ENCODE assay signal across 3 fruit fly cellular contexts in the genomic region with DNA sequence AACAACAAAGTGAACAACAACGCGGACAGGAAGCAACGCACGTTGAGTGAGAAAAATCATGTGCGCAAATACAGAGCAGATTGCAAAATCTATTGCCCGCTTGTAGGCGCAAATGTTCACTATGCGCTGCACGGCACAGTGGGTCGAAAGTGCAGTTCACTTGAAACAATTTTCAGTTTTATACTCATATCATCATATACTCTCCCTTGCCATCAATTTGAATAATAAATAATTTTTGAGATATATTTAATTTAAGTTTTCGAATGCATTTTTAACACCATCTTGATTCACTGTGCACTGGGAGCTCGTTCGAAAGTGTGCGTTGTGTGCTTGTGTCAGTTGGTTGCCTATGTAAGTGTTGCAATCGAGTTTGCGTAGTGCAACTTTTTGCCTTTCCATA.
A peak's percentile ranks its signal among the peaks of the same experiment; 100 is the strongest.
TF ChIP-seq lines count a peak whose summit lies in the region.

No protein-coding gene starts in this region.

TF ChIP-seq in whole organism, embryonic, 481 proteins besides CTCF, POLR2A, EP300 and RAD21 (continued from another document and continues in another):
- TF ChIP-seq lbe (GFP tag; optimal IDR thresholded peaks at IDR 0.05; lab: Kevin White, UChicago) = no peak
- TF ChIP-seq CG3281 (GFP tag; optimal IDR thresholded peaks at IDR 0.05; lab: Kevin White, UChicago) = no peak
- TF ChIP-seq CG16813 (GFP tag; IDR thresholded peaks at IDR 0.05; lab: Robert Waterston, UW; ENCODE audit: partially characterized antibody) = peak; percentile 44; the same call in 1 of the 3 replicates
- no peak for TF ChIP-seq mirr (GFP tag; optimal IDR thresholded peaks at IDR 0.05; lab: Kevin White, UChicago)
- TF ChIP-seq pan (optimal IDR thresholded peaks at IDR 0.05; lab: Kevin White, UChicago) = no peak
- peak in 1 of 2 experiments; percentile 74 for TF ChIP-seq pan (GFP tag; optimal IDR thresholded peaks at IDR 0.05 in 1 of 2, IDR thresholded peaks at IDR 0.05 in 1 of 2)
- TF ChIP-seq lilli (GFP tag; optimal IDR thresholded peaks at IDR 0.05; lab: Kevin White, UChicago) = peak; percentile 69
- TF ChIP-seq CG10366 (GFP tag; IDR thresholded peaks at IDR 0.05; lab: Robert Waterston, UW) = peak; percentile 88
- TF ChIP-seq usp (GFP tag; optimal IDR thresholded peaks at IDR 0.05; lab: Kevin White, UChicago) = no peak
- TF ChIP-seq CG18262 (tag; optimal IDR thresholded peaks at IDR 0.05; lab: Kevin White, UChicago) = peak; percentile 70
- TF ChIP-seq CG42726 (GFP tag; IDR thresholded peaks at IDR 0.05; lab: Robert Waterston, UW; ENCODE audit: partially characterized antibody) = no peak
- peak; percentile 58 for TF ChIP-seq oc (tag; optimal IDR thresholded peaks at IDR 0.05; lab: Kevin White, UChicago)
- peak; percentile 31; the same call in 1 of the 2 replicates for TF ChIP-seq CG11085 (GFP tag; IDR thresholded peaks at IDR 0.05; lab: Robert Waterston, UW)
- TF ChIP-seq sqz (GFP tag; optimal IDR thresholded peaks at IDR 0.05; lab: Kevin White, UChicago) = no peak
- TF ChIP-seq crc (GFP tag; optimal IDR thresholded peaks at IDR 0.05; lab: Kevin White, UChicago) = no peak
- TF ChIP-seq Dip2 (GFP tag; IDR thresholded peaks at IDR 0.05; lab: Robert Waterston, UW) = no peak
- no peak for TF ChIP-seq Trl (optimal IDR thresholded peaks at IDR 0.05; lab: Kevin White, UChicago)
- TF ChIP-seq Trl (GFP tag; optimal IDR thresholded peaks at IDR 0.05; lab: Kevin White, UChicago) = peak; percentile 5
- no peak for TF ChIP-seq CG1832 (GFP tag; optimal IDR thresholded peaks at IDR 0.05; lab: Kevin White, UChicago)
- peak; percentile 52 for TF ChIP-seq lab (GFP tag; optimal IDR thresholded peaks at IDR 0.05; lab: Kevin White, UChicago)
- peak; percentile 5 for TF ChIP-seq bab2 (GFP tag; optimal IDR thresholded peaks at IDR 0.05; lab: Kevin White, UChicago)
- no peak for TF ChIP-seq CG13624 (GFP tag; optimal IDR thresholded peaks at IDR 0.05; lab: Kevin White, UChicago)
- peak; percentile 44; the same call in 3 of the 4 replicates for TF ChIP-seq Gug (GFP tag; IDR thresholded peaks at IDR 0.05; lab: Robert Waterston, UW)
- TF ChIP-seq CG4820 (GFP tag; optimal IDR thresholded peaks at IDR 0.05; lab: Kevin White, UChicago) = peak; percentile 71
- TF ChIP-seq wdn (GFP tag; IDR thresholded peaks at IDR 0.05; lab: Robert Waterston, UW) = peak; percentile 54; the same call in 1 of the 2 replicates
- TF ChIP-seq CG12659 (GFP tag; optimal IDR thresholded peaks at IDR 0.05; lab: Kevin White, UChicago) = peak; percentile 73
- no peak for TF ChIP-seq CG14710 (tag; optimal IDR thresholded peaks at IDR 0.05; lab: Kevin White, UChicago)
- peak; percentile 89 for TF ChIP-seq unpg (GFP tag; optimal IDR thresholded peaks at IDR 0.05; lab: Kevin White, UChicago)
- peak; percentile 85; the same call in 1 of the 2 replicates for TF ChIP-seq vvl (GFP tag; IDR thresholded peaks at IDR 0.05; lab: Robert Waterston, UW)
- peak; percentile 66 for TF ChIP-seq NfI (GFP tag; optimal IDR thresholded peaks at IDR 0.05; lab: Kevin White, UChicago)
- peak; percentile 3 for TF ChIP-seq CG31388 (GFP tag; optimal IDR thresholded peaks at IDR 0.05; lab: Kevin White, UChicago)
- peak; percentile 54 for TF ChIP-seq CG10431 (GFP tag; optimal IDR thresholded peaks at IDR 0.05; lab: Kevin White, UChicago)
- no peak for TF ChIP-seq rib (GFP tag; IDR thresholded peaks at IDR 0.05; lab: Robert Waterston, UW)
- no peak for TF ChIP-seq CG6854 (GFP tag; optimal IDR thresholded peaks at IDR 0.05; lab: Kevin White, UChicago)
- peak; percentile 84 for TF ChIP-seq az2 (GFP tag; optimal IDR thresholded peaks at IDR 0.05; lab: Kevin White, UChicago)
- peak; percentile 62; the same call in 1 of the 3 replicates for TF ChIP-seq CG3726 (GFP tag; IDR thresholded peaks at IDR 0.05; lab: Robert Waterston, UW)
- TF ChIP-seq D (optimal IDR thresholded peaks at IDR 0.05; lab: Kevin White, UChicago) = no peak
- peak; percentile 61 for TF ChIP-seq D (GFP tag; optimal IDR thresholded peaks at IDR 0.05; lab: Kevin White, UChicago)
- peak; percentile 72 for TF ChIP-seq PHDP (tag; optimal IDR thresholded peaks at IDR 0.05; lab: Kevin White, UChicago)
- TF ChIP-seq trem (tag; optimal IDR thresholded peaks at IDR 0.05; lab: Kevin White, UChicago) = peak; percentile 42
- TF ChIP-seq zfh1 (GFP tag; IDR thresholded peaks at IDR 0.05; lab: Robert Waterston, UW) = peak; percentile 83

TF ChIP-seq in whole organism, prepupa, 60 proteins besides CTCF, POLR2A, EP300 and RAD21 (continued from another document):
- TF ChIP-seq Blimp-1 (GFP tag; optimal IDR thresholded peaks at IDR 0.05; lab: Kevin White, UChicago) (no peak), CG10669 (GFP tag; optimal IDR thresholded peaks at IDR 0.05; lab: Kevin White, UChicago) (peak; percentile 54), CG15336 (GFP tag; IDR thresholded peaks at IDR 0.05; lab: Robert Waterston, UW) (peak; percentile 84), fd85E (GFP tag; optimal IDR thresholded peaks at IDR 0.05; lab: Kevin White, UChicago) (no peak), CG11762 (GFP tag; optimal IDR thresholded peaks at IDR 0.05; lab: Kevin White, UChicago; ENCODE audit: insufficient read depth) (peak; percentile 53), Sox102F (GFP tag; optimal IDR thresholded peaks at IDR 0.05; lab: Kevin White, UChicago) (peak; percentile 67), cyc (GFP tag; optimal IDR thresholded peaks at IDR 0.05; lab: Kevin White, UChicago) (peak; percentile 58), CG6792 (GFP tag; optimal IDR thresholded peaks at IDR 0.05; lab: Kevin White, UChicago) (peak; percentile 74), topi (GFP tag; optimal IDR thresholded peaks at IDR 0.05; lab: Kevin White, UChicago) (peak; percentile 68), fkh (GFP tag; optimal IDR thresholded peaks at IDR 0.05; lab: Kevin White, UChicago) (no peak), Lpt (GFP tag; optimal IDR thresholded peaks at IDR 0.05; lab: Kevin White, UChicago) (peak; percentile 57), CG6808 (GFP tag; optimal IDR thresholded peaks at IDR 0.05; lab: Kevin White, UChicago) (peak; percentile 46), Eip78C (GFP tag; lab: Kevin White, UChicago) (peak; percentile 92), salr (GFP tag; optimal IDR thresholded peaks at IDR 0.05; lab: Kevin White, UChicago) (peak; percentile 53 to 70), Hr38 (GFP tag; optimal IDR thresholded peaks at IDR 0.05; lab: Kevin White, UChicago) (no peak), CG31627 (GFP tag; optimal IDR thresholded peaks at IDR 0.05; lab: Kevin White, UChicago) (peak; percentile 72), achi (GFP tag; optimal IDR thresholded peaks at IDR 0.05; lab: Kevin White, UChicago) (peak; percentile 78), CG11902 (GFP tag; optimal IDR thresholded peaks at IDR 0.05; lab: Kevin White, UChicago) (peak; percentile 60), CG9139 (GFP tag; optimal IDR thresholded peaks at IDR 0.05; lab: Kevin White, UChicago) (peak; percentile 18), CG16779 (tag; optimal IDR thresholded peaks at IDR 0.05; lab: Kevin White, UChicago) (peak; percentile 41), CG11294 (GFP tag; IDR thresholded peaks at IDR 0.05; lab: Robert Waterston, UW) (peak; percentile 55), Ets21C (GFP tag; optimal IDR thresholded peaks at IDR 0.05; lab: Kevin White, UChicago) (peak; percentile 57), CG3919 (GFP tag; optimal IDR thresholded peaks at IDR 0.05; lab: Kevin White, UChicago) (peak; percentile 78), lz (GFP tag; optimal IDR thresholded peaks at IDR 0.05; lab: Kevin White, UChicago) (peak; percentile 62), CG6854 (GFP tag; optimal IDR thresholded peaks at IDR 0.05; lab: Kevin White, UChicago) (no peak), acj6 (GFP tag; optimal IDR thresholded peaks at IDR 0.05; lab: Kevin White, UChicago) (peak; percentile 79), CG3032 (tag; optimal IDR thresholded peaks at IDR 0.05; lab: Kevin White, UChicago) (peak; percentile 54), pdm3 (GFP tag; optimal IDR thresholded peaks at IDR 0.05; lab: Kevin White, UChicago) (peak; percentile 81), svp (GFP tag; lab: Kevin White, UChicago) (peak; percentile 75), Hr4 (GFP tag; optimal IDR thresholded peaks at IDR 0.05; lab: Kevin White, UChicago) (peak; percentile 82), OdsH (GFP tag; optimal IDR thresholded peaks at IDR 0.05; lab: Kevin White, UChicago) (peak; percentile 84), vri (GFP tag; optimal IDR thresholded peaks at IDR 0.05; lab: Kevin White, UChicago) (peak; percentile 46), net (GFP tag; optimal IDR thresholded peaks at IDR 0.05; lab: Kevin White, UChicago) (peak; percentile 63), CG8632 (GFP tag; optimal IDR thresholded peaks at IDR 0.05; lab: Kevin White, UChicago) (peak; percentile 60), Eip93F (GFP tag; optimal IDR thresholded peaks at IDR 0.05; lab: Kevin White, UChicago) (no peak), Met (GFP tag; optimal IDR thresholded peaks at IDR 0.05; lab: Kevin White, UChicago) (peak; percentile 71), Sox15 (GFP tag; optimal IDR thresholded peaks at IDR 0.05; lab: Kevin White, UChicago) (peak; percentile 58), CG8319 (GFP tag; optimal IDR thresholded peaks at IDR 0.05; lab: Kevin White, UChicago) (peak; percentile 40), spab (GFP tag; optimal IDR thresholded peaks at IDR 0.05; lab: Kevin White, UChicago) (peak; percentile 56), CG6163 (GFP tag; IDR thresholded peaks at IDR 0.05; lab: Robert Waterston, UW) (peak; percentile 91), CG4318 (GFP tag; optimal IDR thresholded peaks at IDR 0.05; lab: Kevin White, UChicago) (peak; percentile 80)

TF ChIP-seq in whole organism, wandering third instar larva, 38 proteins besides CTCF, POLR2A, EP300 and RAD21 (continued from another document):
- TF ChIP-seq sage (GFP tag; optimal IDR thresholded peaks at IDR 0.05; lab: Kevin White, UChicago) (no peak), tai (GFP tag; optimal IDR thresholded peaks at IDR 0.05; lab: Kevin White, UChicago) (no peak), Dfd (GFP tag; optimal IDR thresholded peaks at IDR 0.05; lab: Kevin White, UChicago) (no peak), usp (GFP tag; optimal IDR thresholded peaks at IDR 0.05; lab: Kevin White, UChicago) (no peak), dsf (GFP tag; optimal IDR thresholded peaks at IDR 0.05; lab: Kevin White, UChicago; ENCODE audit: borderline replicate concordance) (no peak), foxo (GFP tag; optimal IDR thresholded peaks at IDR 0.05; lab: Kevin White, UChicago) (peak in 1 of 2 experiments; percentile 63), h (GFP tag; optimal IDR thresholded peaks at IDR 0.05; lab: Kevin White, UChicago) (peak; percentile 66), Jra (GFP tag; optimal IDR thresholded peaks at IDR 0.05; lab: Kevin White, UChicago) (no peak), jim (GFP tag; optimal IDR thresholded peaks at IDR 0.05; lab: Kevin White, UChicago) (no peak), OdsH (GFP tag; optimal IDR thresholded peaks at IDR 0.05; lab: Kevin White, UChicago) (peak; percentile 64), Sp1 (GFP tag; optimal IDR thresholded peaks at IDR 0.05; lab: Kevin White, UChicago) (peak; percentile 25), Hr83 (GFP tag; optimal IDR thresholded peaks at IDR 0.05; lab: Kevin White, UChicago; ENCODE audit: poor library complexity, severe bottlenecking) (no peak), pan (optimal IDR thresholded peaks at IDR 0.05; lab: Kevin White, UChicago) (no peak), Dif (GFP tag; optimal IDR thresholded peaks at IDR 0.05; lab: Kevin White, UChicago; ENCODE audit: partially characterized antibody) (no peak), Myc (optimal IDR thresholded peaks at IDR 0.05; lab: Kevin White, UChicago) (no peak)
